Worm (Caenorhabditis elegans) whole organism, young adult: ENCODE results near the gene F42G10.1.

Source experiments
- C06A6.2 ChIP-seq: fragments of 200-800 bp; sonication (Bioruptor generic); conservative IDR thresholded peaks from 2 replicates; pipeline ENCODE4 v1.3.6; 2022; ENCODE audit warnings: missing genetic modification characterization, missing compliant biosample characterization
- F10E7.11 ChIP-seq: sonication (generic microtip); optimal IDR thresholded peaks from 2 replicates; lab custom pipeline; 2017; ENCODE audit warnings: mild to moderate bottlenecking, missing genetic modification characterization, moderate library complexity, missing compliant biosample characterization
- F52B5.7 ChIP-seq: sonication (generic microtip); optimal IDR thresholded peaks from 2 replicates; lab custom pipeline; 2016; ENCODE audit warnings: mild to moderate bottlenecking, missing genetic modification characterization, missing compliant biosample characterization
- Y53F4B.3 ChIP-seq: fragments of 200-800 bp; sonication (Bioruptor generic); IDR thresholded peaks from 2 replicates; pipeline ENCODE4 v1.3.6; 2022; ENCODE audit warnings: missing genetic modification reagents, missing genetic modification characterization, missing compliant biosample characterization
- ZK185.1 ChIP-seq: sonication (generic microtip); optimal IDR thresholded peaks from 2 replicates; lab custom pipeline; 2016; ENCODE audit warnings: mild to moderate bottlenecking, missing genetic modification characterization, missing compliant biosample characterization; ENCODE audit not compliant: poor library complexity, severe bottlenecking
- akir-1 ChIP-seq: fragments of 200-800 bp; sonication (Bioruptor generic); optimal IDR thresholded peaks from 2 replicates; lab custom pipeline; 2018; ENCODE audit warnings: mild to moderate bottlenecking, missing genetic modification characterization, moderate library complexity, missing compliant biosample characterization
- atf-7 ChIP-seq: sonication (generic microtip); optimal IDR thresholded peaks from 2 replicates; lab custom pipeline; 2017; ENCODE audit warnings: mild to moderate bottlenecking, missing genetic modification characterization, missing compliant biosample characterization
- attf-3 ChIP-seq: fragments of 200-800 bp; sonication (Bioruptor generic); conservative IDR thresholded peaks from 2 replicates; pipeline ENCODE4 v1.3.6; 2022; ENCODE audit warnings: missing genetic modification reagents, missing genetic modification characterization, missing compliant biosample characterization
- ceh-100 ChIP-seq: fragments of 200-800 bp; sonication (Bioruptor generic); IDR thresholded peaks from 2 replicates; pipeline ENCODE4 v1.3.6; 2022; ENCODE audit warnings: missing genetic modification reagents, missing genetic modification characterization, missing compliant biosample characterization
- ceh-91 ChIP-seq: fragments of 200-800 bp; sonication (Bioruptor generic); IDR thresholded peaks from 2 replicates; pipeline ENCODE4 v1.3.6; 2022; ENCODE audit warnings: missing genetic modification reagents, missing genetic modification characterization, missing compliant biosample characterization
- chd-7 ChIP-seq: sonication (generic microtip); optimal IDR thresholded peaks from 2 replicates; lab custom pipeline; 2016; ENCODE audit warnings: mild to moderate bottlenecking, missing genetic modification characterization, moderate library complexity, missing compliant biosample characterization
- dox-1 ChIP-seq: fragments of 200-800 bp; sonication (Bioruptor generic); IDR thresholded peaks from 2 replicates; pipeline ENCODE4 v1.3.6; 2022; ENCODE audit warnings: missing genetic modification reagents, missing genetic modification characterization, missing compliant biosample characterization
- dpff-1 ChIP-seq: sonication (generic microtip); optimal IDR thresholded peaks from 2 replicates; lab custom pipeline; 2017; ENCODE audit warnings: mild to moderate bottlenecking, missing genetic modification characterization, missing compliant biosample characterization
- efl-1 ChIP-seq: fragments of 150-350 bp; optimal IDR thresholded peaks from 2 replicates; lab custom pipeline; 2014; ENCODE audit warnings: missing biosample characterization, missing genetic modification reagents, missing genetic modification characterization
- egrh-3 ChIP-seq: fragments of 200-800 bp; sonication (Bioruptor generic); IDR thresholded peaks from 2 replicates; pipeline ENCODE4 v1.3.6; 2022; ENCODE audit warnings: missing genetic modification reagents, missing genetic modification characterization, missing compliant biosample characterization
- him-1 ChIP-seq: sonication (generic microtip); optimal IDR thresholded peaks from 2 replicates; lab custom pipeline; 2016; ENCODE audit warnings: missing genotype, missing genetic modification reagents, missing genetic modification characterization, missing compliant biosample characterization
- hlh-26 ChIP-seq: fragments of 200-800 bp; sonication (Bioruptor generic); conservative IDR thresholded peaks from 2 replicates; pipeline ENCODE4 v1.3.6; 2022; ENCODE audit warnings: missing genetic modification reagents, missing genetic modification characterization, missing compliant biosample characterization
- let-526 ChIP-seq: fragments of 200-800 bp; sonication (Bioruptor generic); IDR thresholded peaks from 2 replicates; pipeline ENCODE4 v1.3.6; 2022; ENCODE audit warnings: missing genetic modification reagents, missing genetic modification characterization, missing compliant biosample characterization
- let-607 ChIP-seq, 2 experiments: fragments of 200-800 bp in 1 of 2; sonication (Bioruptor generic) in 1 of 2; sonication (generic microtip) in 1 of 2; optimal IDR thresholded peaks; 2 replicates each; lab custom pipeline; 2016 to 2018; ENCODE audit warnings: mild to moderate bottlenecking in 2 of 2, missing compliant biosample characterization in 2 of 2, missing genetic modification characterization in 2 of 2, moderate library complexity in 2 of 2, missing genotype in 1 of 2
- madf-10 ChIP-seq: sonication (generic microtip); optimal IDR thresholded peaks from 2 replicates; lab custom pipeline; 2016; ENCODE audit warnings: mild to moderate bottlenecking, missing genetic modification characterization, missing compliant biosample characterization
- madf-6 ChIP-seq: fragments of 200-800 bp; sonication (Bioruptor generic); IDR thresholded peaks from 2 replicates; pipeline ENCODE4 v1.3.6; 2022; ENCODE audit warnings: missing genetic modification reagents, missing genetic modification characterization, missing compliant biosample characterization
- madf-8 ChIP-seq: fragments of 200-800 bp; sonication (Bioruptor generic); conservative IDR thresholded peaks from 2 replicates; pipeline ENCODE4 v1.3.6; 2022; ENCODE audit warnings: missing genetic modification reagents, missing genetic modification characterization, missing compliant biosample characterization
- mcd-1 ChIP-seq: fragments of 200-800 bp; sonication (Bioruptor generic); IDR thresholded peaks from 2 replicates; pipeline ENCODE4 v1.3.6; 2022; ENCODE audit warnings: missing genetic modification reagents, missing genetic modification characterization, missing compliant biosample characterization
- mel-28 ChIP-seq: sonication (generic microtip); optimal IDR thresholded peaks from 2 replicates; lab custom pipeline; 2016; ENCODE audit warnings: borderline replicate concordance, mild to moderate bottlenecking, missing genetic modification characterization, missing compliant biosample characterization
- nhr-27 ChIP-seq: fragments of 200-800 bp; sonication (Bioruptor generic); optimal IDR thresholded peaks from 2 replicates; lab custom pipeline; 2018; ENCODE audit warnings: mild to moderate bottlenecking, missing genetic modification characterization, moderate library complexity, missing compliant biosample characterization
- nhr-80 ChIP-seq: sonication (generic microtip); optimal IDR thresholded peaks from 2 replicates; lab custom pipeline; 2016; ENCODE audit warnings: missing genetic modification characterization, missing compliant biosample characterization
- pha-4 ChIP-seq: fragments of 150-350 bp; sonication (generic microtip); optimal IDR thresholded peaks from 2 replicates; lab custom pipeline; 2014; ENCODE audit warnings: missing biosample characterization, missing genetic modification reagents, missing genetic modification characterization
- rcor-1 ChIP-seq: fragments of 200-800 bp; sonication (Bioruptor generic); IDR thresholded peaks from 2 replicates; pipeline ENCODE4 v1.3.6; 2022; ENCODE audit warnings: missing genetic modification reagents, missing genetic modification characterization, missing compliant biosample characterization
- repo-1 ChIP-seq: sonication (generic microtip); optimal IDR thresholded peaks from 2 replicates; lab custom pipeline; 2017; ENCODE audit warnings: mild to moderate bottlenecking, missing genetic modification characterization, missing compliant biosample characterization
- rpc-1 ChIP-seq, 2 experiments: fragments of 150-350 bp in 1 of 2; sonication (generic microtip) in 1 of 2; optimal IDR thresholded peaks; 2 replicates each; lab custom pipeline; 2014 to 2018; ENCODE audit warnings: missing biosample characterization in 1 of 2, missing genetic modification characterization in 1 of 2, missing genetic modification reagents in 1 of 2, missing genotype in 1 of 2
- snpc-1.1 ChIP-seq: sonication (generic microtip); optimal IDR thresholded peaks from 2 replicates; lab custom pipeline; 2017; ENCODE audit warnings: missing genetic modification characterization, mild to moderate bottlenecking, missing compliant biosample characterization, antibody characterized with exemption, moderate library complexity, missing genotype, missing genetic modification reagents; ENCODE audit not compliant: insufficient read depth
- snpc-1.3 ChIP-seq: sonication (generic microtip); optimal IDR thresholded peaks from 2 replicates; lab custom pipeline; 2017; ENCODE audit warnings: missing genetic modification characterization, mild to moderate bottlenecking, missing compliant biosample characterization, antibody characterized with exemption, moderate library complexity, missing genotype, missing genetic modification reagents; ENCODE audit not compliant: insufficient read depth
- snpc-4 ChIP-seq, 5 experiments: fragments of 150-350 bp in 1 of 5; sonication (generic microtip) in 4 of 5; optimal IDR thresholded peaks; 2 replicates each; lab custom pipeline; 2014 to 2018; ENCODE audit warnings: missing genetic modification characterization in 5 of 5, missing biosample characterization in 3 of 5, antibody characterized with exemption in 2 of 5, mild to moderate bottlenecking in 2 of 5, missing compliant biosample characterization in 2 of 5, missing genotype in 2 of 5, moderate library complexity in 2 of 5, missing genetic modification reagents in 1 of 5
- somi-1 ChIP-seq: fragments of 200-800 bp; sonication (Bioruptor generic); optimal IDR thresholded peaks from 2 replicates; lab custom pipeline; 2018; ENCODE audit warnings: mild to moderate bottlenecking, missing genetic modification characterization, missing compliant biosample characterization
- tbp1 ChIP-seq: fragments of 200-800 bp; sonication (Bioruptor generic); optimal IDR thresholded peaks from 2 replicates; lab custom pipeline; 2018; ENCODE audit warnings: mild to moderate bottlenecking, missing genetic modification characterization, missing compliant biosample characterization
- tbx-9 ChIP-seq: sonication (generic microtip); optimal IDR thresholded peaks from 2 replicates; lab custom pipeline; 2016; ENCODE audit warnings: borderline replicate concordance, missing genetic modification characterization, inconsistent platforms, missing compliant biosample characterization
- ztf-18 ChIP-seq: sonication (generic microtip); optimal IDR thresholded peaks from 2 replicates; lab custom pipeline; 2016; ENCODE audit warnings: missing genotype, mild to moderate bottlenecking, missing genetic modification characterization, missing compliant biosample characterization
- ztf-22 ChIP-seq: fragments of 200-800 bp; sonication (Bioruptor generic); optimal IDR thresholded peaks from 2 replicates; lab custom pipeline; 2018; ENCODE audit warnings: mild to moderate bottlenecking, missing genetic modification characterization, moderate library complexity, missing compliant biosample characterization
- ztf-26 ChIP-seq: sonication (generic microtip); optimal IDR thresholded peaks from 2 replicates; lab custom pipeline; 2017; ENCODE audit warnings: missing genetic modification characterization, missing compliant biosample characterization
- ztf-28 ChIP-seq: fragments of 200-800 bp; sonication (Bioruptor generic); IDR thresholded peaks from 2 replicates; pipeline ENCODE4 v1.3.6; 2022; ENCODE audit warnings: missing genetic modification reagents, missing genetic modification characterization, missing compliant biosample characterization

Gene F42G10.1

ce11 chrX:10058332-10058731 lies 36.4 kb upstream of the F42G10.1 start, which contains the start of gene ZC373.2:
Gene ZC373.2, minus strand, starts transcription at chrX:10058432.
- TF ChIP-seq akir-1 (GFP tag; lab: Kevin White, UChicago), result no peak

ce11 chrX:10054410-10054800 lies 32.4 kb upstream of the F42G10.1 start:
- TF ChIP-seq mcd-1 (GFP tag; lab: Robert Waterston, UW) (no peak), chd-7 (tag; lab: Kevin White, UChicago) (no peak), egrh-3 (GFP tag; lab: Robert Waterston, UW) (no peak), snpc-1.1 (tag; lab: Kevin White, UChicago) (no peak), madf-6 (GFP tag; lab: Robert Waterston, UW) (no peak), pha-4 (tag; lab: Kevin White, UChicago) (no peak)

ce11 chrX:10053742-10054409 lies 31.9 kb upstream of the F42G10.1 start, which contains the start of gene cbs-1:
Gene cbs-1, plus strand, starts transcription at chrX:10054275.
- peak; percentile 9 for TF ChIP-seq nhr-80 (tag; lab: Kevin White, UChicago)
- TF ChIP-seq hlh-26 (GFP tag; lab: Robert Waterston, UW), result no peak
- TF ChIP-seq, all 124 proteins: peak for 1

ce11 chrX:10051625-10052024 lies 29.7 kb upstream of the F42G10.1 start:
- TF ChIP-seq ZK185.1 (no peak), ztf-18 (tag; lab: Kevin White, UChicago) (no peak), attf-3 (GFP tag; lab: Robert Waterston, UW) (no peak), ztf-26 (tag; lab: Kevin White, UChicago) (peak; percentile 44), snpc-1.3 (no peak), atf-7 (tag; lab: Kevin White, UChicago) (peak; percentile 61), ceh-100 (GFP tag; lab: Robert Waterston, UW) (no peak), him-1 (no peak), let-526 (no peak), F10E7.11 (tag; lab: Kevin White, UChicago) (no peak), dpff-1 (no peak), rcor-1 (GFP tag; lab: Robert Waterston, UW) (no peak), C06A6.2 (GFP tag; lab: Robert Waterston, UW) (peak; percentile 44; the same call in 1 of the 2 replicates), somi-1 (GFP tag; lab: Kevin White, UChicago) (peak; percentile 58), rpc-1 (optimal IDR thresholded peaks at IDR 0.05; lab: Kevin White, UChicago) (no peak), rpc-1 (tag; optimal IDR thresholded peaks at IDR 0.05; lab: Kevin White, UChicago) (no peak), snpc-4 (GFP tag; optimal IDR thresholded peaks at IDR 0.05; lab: Kevin White, UChicago) (no peak), snpc-4 (tag; optimal IDR thresholded peaks at IDR 0.05; lab: Kevin White, UChicago) (no peak), efl-1 (GFP tag; lab: Kevin White, UChicago) (no peak), nhr-27 (tag; lab: Kevin White, UChicago) (no peak), F52B5.7 (tag; lab: Kevin White, UChicago) (no peak), ceh-91 (GFP tag; lab: Robert Waterston, UW) (no peak), ztf-28 (GFP tag; lab: Robert Waterston, UW) (no peak), dox-1 (GFP tag; lab: Robert Waterston, UW) (0 out of 2 replicates have a peak, but pooled peaks have one; percentile 18), Y53F4B.3 (GFP tag; lab: Robert Waterston, UW) (no peak), mel-28 (no peak), tbx-9 (tag; lab: Kevin White, UChicago) (no peak), repo-1 (tag; lab: Kevin White, UChicago) (no peak), ztf-22 (no peak), madf-8 (no peak), nhr-80 (tag; lab: Kevin White, UChicago) (peak; percentile 76), madf-10 (tag; lab: Kevin White, UChicago) (peak; percentile 5), let-607 (tag; optimal IDR thresholded peaks at IDR 0.05; lab: Kevin White, UChicago) (peak in 1 of 2 experiments; percentile 37), tbp1 (GFP tag; lab: Kevin White, UChicago) (no peak)
